Fruit fly (Drosophila melanogaster) whole organism, wandering third instar larva: Measurements from ENCODE around the gene CG43658.

ENCODE experiments used
- Abd-B ChIP-seq: fragments of >200 bp; optimal IDR thresholded peaks from 2 replicates; lab custom pipeline; 2017; ENCODE audit warnings: missing biosample characterization, missing genetic modification characterization
- CG32264 ChIP-seq: fragments of 200-800 bp; sonication (Bioruptor generic); optimal IDR thresholded peaks from 2 replicates; lab custom pipeline; 2016; ENCODE audit warnings: missing biosample characterization, missing genetic modification characterization
- CG9705 ChIP-seq: fragments of 200-800 bp; sonication (Bioruptor generic); optimal IDR thresholded peaks from 2 replicates; lab custom pipeline; 2018; ENCODE audit warnings: missing biosample characterization, mild to moderate bottlenecking, missing genetic modification characterization
- CrebA ChIP-seq: fragments of 200-800 bp; sonication (Bioruptor generic); optimal IDR thresholded peaks from 2 replicates; lab custom pipeline; 2016; ENCODE audit warnings: missing biosample characterization, mild to moderate bottlenecking, missing genetic modification characterization, borderline replicate concordance
- Dfd ChIP-seq: fragments of >200 bp; optimal IDR thresholded peaks from 2 replicates; lab custom pipeline; 2017; ENCODE audit warnings: missing biosample characterization, missing genetic modification characterization
- Dif ChIP-seq: fragments of 200-275, 200-300 bp; sonication (Bioruptor generic); optimal IDR thresholded peaks from 2 replicates; lab custom pipeline; 2018; ENCODE audit warnings: missing biosample characterization, missing genetic modification characterization; ENCODE audit not compliant: partially characterized antibody
- GATAd ChIP-seq: sonication (Bioruptor generic); optimal IDR thresholded peaks from 2 replicates; lab custom pipeline; 2016; ENCODE audit warnings: missing biosample characterization, missing genetic modification characterization
- HLH106 ChIP-seq: fragments of 200-800 bp; optimal IDR thresholded peaks from 3 replicates; lab custom pipeline; 2019; ENCODE audit warnings: missing biosample characterization, mild to moderate bottlenecking, missing genetic modification characterization, moderate library complexity
- Hnf4 ChIP-seq: fragments of 200-800 bp; sonication (Bioruptor generic); optimal IDR thresholded peaks from 2 replicates; lab custom pipeline; 2016; ENCODE audit warnings: missing biosample characterization, mild to moderate bottlenecking, missing genetic modification characterization
- Hr78 ChIP-seq: fragments of >200 bp; optimal IDR thresholded peaks from 2 replicates; lab custom pipeline; 2017; ENCODE audit warnings: missing biosample characterization, missing genetic modification characterization
- Hr83 ChIP-seq: fragments of 200-300 bp; sonication (Bioruptor generic); optimal IDR thresholded peaks from 2 replicates; lab custom pipeline; 2016; ENCODE audit warnings: missing biosample characterization, mild to moderate bottlenecking, missing genetic modification characterization, moderate library complexity; ENCODE audit not compliant: poor library complexity, severe bottlenecking
- Jra ChIP-seq: sonication (Bioruptor generic); optimal IDR thresholded peaks from 2 replicates; lab custom pipeline; 2016; ENCODE audit warnings: missing biosample characterization, missing genetic modification characterization
- Mio ChIP-seq: sonication (Bioruptor generic); optimal IDR thresholded peaks from 2 replicates; lab custom pipeline; 2016; ENCODE audit warnings: missing biosample characterization, missing genetic modification characterization
- Myc ChIP-seq: fragments of >200 bp; optimal IDR thresholded peaks from 2 replicates; lab custom pipeline; 2017
- N ChIP-seq: fragments of >200 bp; optimal IDR thresholded peaks from 2 replicates; lab custom pipeline; 2018; ENCODE audit warnings: missing biosample characterization, missing external identifiers, missing genetic modification characterization
- OdsH ChIP-seq: fragments of 200-800 bp; sonication (Bioruptor generic); optimal IDR thresholded peaks from 2 replicates; lab custom pipeline; 2016; ENCODE audit warnings: missing biosample characterization, mild to moderate bottlenecking, missing genetic modification characterization
- Rel ChIP-seq, 2 experiments: fragments of 200-800 bp; sonication (Bioruptor generic) in 1 of 2; optimal IDR thresholded peaks; 2 replicates in 1 of 2; 3 replicates in 1 of 2; lab custom pipeline; 2016 to 2019; ENCODE audit warnings: mild to moderate bottlenecking in 2 of 2, missing biosample characterization in 2 of 2, missing genetic modification characterization in 2 of 2, moderate library complexity in 1 of 2
- Sp1 ChIP-seq: fragments of 200-800 bp; sonication (Bioruptor generic); optimal IDR thresholded peaks from 3 replicates; lab custom pipeline; 2019; ENCODE audit warnings: missing biosample characterization, mild to moderate bottlenecking, missing genetic modification characterization, moderate library complexity
- Vsx2 ChIP-seq: fragments of 200-300, 225-300 bp; sonication (Bioruptor generic); optimal IDR thresholded peaks from 2 replicates; lab custom pipeline; 2018; ENCODE audit warnings: missing biosample characterization, missing genetic modification characterization; ENCODE audit not compliant: partially characterized antibody
- br ChIP-seq: fragments of 200-800 bp; sonication (Bioruptor generic); optimal IDR thresholded peaks from 2 replicates; lab custom pipeline; 2016; ENCODE audit warnings: missing biosample characterization, missing genetic modification characterization
- brk ChIP-seq: fragments of 200-800 bp; sonication (Bioruptor generic); optimal IDR thresholded peaks from 2 replicates; lab custom pipeline; 2016; ENCODE audit warnings: missing biosample characterization, mild to moderate bottlenecking, missing genetic modification characterization
- dl ChIP-seq, 2 experiments: fragments of 175-275, 200-275 bp in 1 of 2; fragments of 200-275 bp in 1 of 2; sonication (Bioruptor generic); optimal IDR thresholded peaks; lab custom pipeline; 2018; ENCODE audit warnings: mild to moderate bottlenecking in 2 of 2, missing biosample characterization in 2 of 2, missing genetic modification characterization in 2 of 2, moderate library complexity in 2 of 2; ENCODE audit not compliant: partially characterized antibody in 2 of 2, insufficient read depth in 1 of 2
- dmrt93B ChIP-seq: fragments of 200-800 bp; sonication (Bioruptor generic); optimal IDR thresholded peaks from 2 replicates; lab custom pipeline; 2018; ENCODE audit warnings: missing biosample characterization, mild to moderate bottlenecking, missing genetic modification characterization
- dsf ChIP-seq: sonication (Bioruptor generic); optimal IDR thresholded peaks from 2 replicates; lab custom pipeline; 2016; ENCODE audit warnings: missing biosample characterization, missing genetic modification characterization, borderline replicate concordance
- ey ChIP-seq: fragments of 200-800 bp; sonication (Bioruptor generic); optimal IDR thresholded peaks from 2 replicates; lab custom pipeline; 2016; ENCODE audit warnings: missing biosample characterization, missing genetic modification characterization
- foxo ChIP-seq, 2 experiments: fragments of 200-800 bp; sonication (Bioruptor generic); optimal IDR thresholded peaks; 2 replicates in 1 of 2; 3 replicates in 1 of 2; lab custom pipeline; 2016 to 2017; ENCODE audit warnings: missing biosample characterization in 2 of 2, missing genetic modification characterization in 2 of 2
- fru ChIP-seq: fragments of 200-800 bp; sonication (Bioruptor generic); optimal IDR thresholded peaks from 3 replicates; lab custom pipeline; 2016; ENCODE audit warnings: missing biosample characterization, mild to moderate bottlenecking, missing genetic modification characterization
- h ChIP-seq: fragments of 200-800 bp; sonication (Bioruptor generic); optimal IDR thresholded peaks from 3 replicates; lab custom pipeline; 2016; ENCODE audit warnings: missing biosample characterization, mild to moderate bottlenecking, missing genetic modification characterization
- jim ChIP-seq: fragments of 175-275, 200-325 bp; sonication (Bioruptor generic); optimal IDR thresholded peaks from 2 replicates; lab custom pipeline; 2016; ENCODE audit warnings: missing biosample characterization, mild to moderate bottlenecking, missing genetic modification characterization
- lola ChIP-seq: fragments of >200 bp; optimal IDR thresholded peaks from 2 replicates; lab custom pipeline; 2017; ENCODE audit warnings: missing biosample characterization, missing genetic modification characterization
- pan ChIP-seq: fragments of >200 bp; optimal IDR thresholded peaks from 2 replicates; lab custom pipeline; 2017
- psq ChIP-seq: fragments of 200-800 bp; sonication (Bioruptor generic); optimal IDR thresholded peaks from 3 replicates; lab custom pipeline; 2017; ENCODE audit warnings: missing biosample characterization, mild to moderate bottlenecking, missing genetic modification characterization, moderate library complexity
- rgr ChIP-seq: fragments of 200-800 bp; sonication (Bioruptor generic); optimal IDR thresholded peaks from 3 replicates; lab custom pipeline; 2016; ENCODE audit warnings: missing biosample characterization, mild to moderate bottlenecking, missing genetic modification characterization
- sage ChIP-seq: fragments of 200-800 bp; sonication (Bioruptor generic); optimal IDR thresholded peaks from 2 replicates; lab custom pipeline; 2016; ENCODE audit warnings: missing biosample characterization, mild to moderate bottlenecking, missing genetic modification characterization
- sv ChIP-seq: fragments of 200-800 bp; sonication (Bioruptor generic); optimal IDR thresholded peaks from 3 replicates; lab custom pipeline; 2016; ENCODE audit warnings: missing biosample characterization, missing genetic modification characterization
- tai ChIP-seq: sonication (Bioruptor generic); optimal IDR thresholded peaks from 2 replicates; lab custom pipeline; 2016; ENCODE audit warnings: missing biosample characterization, missing genetic modification characterization
- usp ChIP-seq: fragments of >200 bp; optimal IDR thresholded peaks from 2 replicates; lab custom pipeline; 2017; ENCODE audit warnings: missing biosample characterization, missing genetic modification characterization
- woc ChIP-seq: sonication (Bioruptor generic); optimal IDR thresholded peaks from 2 replicates; lab custom pipeline; 2016; ENCODE audit warnings: missing biosample characterization, mild to moderate bottlenecking, missing genetic modification characterization

Gene CG43658

dm6 chrX:17508906-17509305, 52.1 kb downstream of the CG43658 start (continued):
- TF ChIP-seq brk (peak; percentile 40), GATAd (GFP tag; lab: Kevin White, UChicago) (no peak), HLH106 (tag; lab: Kevin White, UChicago) (peak; percentile 81), dmrt93B (peak; percentile 55), sage (peak; percentile 58), dsf (GFP tag; lab: Kevin White, UChicago) (no peak), OdsH (GFP tag; lab: Kevin White, UChicago) (peak; percentile 67), sv (GFP tag; lab: Kevin White, UChicago) (peak; percentile 21), rgr (GFP tag; lab: Kevin White, UChicago) (peak; percentile 80)
- TF ChIP-seq, all 38 proteins: peak for 21

- TF ChIP-seq Myc (no peak), fru (GFP tag; lab: Kevin White, UChicago) (no peak), woc (GFP tag; lab: Kevin White, UChicago) (no peak), foxo (GFP tag; optimal IDR thresholded peaks at IDR 0.05; lab: Kevin White, UChicago) (no peak), Hnf4 (GFP tag; lab: Kevin White, UChicago) (no peak), Dfd (GFP tag; lab: Kevin White, UChicago) (no peak), sage (no peak), Sp1 (GFP tag; lab: Kevin White, UChicago) (no peak), Vsx2 (GFP tag; lab: Kevin White, UChicago) (no peak), CG9705 (GFP tag; lab: Kevin White, UChicago) (no peak), usp (no peak)
These were observed 52.6 kb downstream of the CG43658 start for dm6 chrX:17508364-17508763.

- TF ChIP-seq usp, result no peak
- no peak for TF ChIP-seq lola (GFP tag; lab: Kevin White, UChicago)
- no peak for TF ChIP-seq Mio
- TF ChIP-seq br, result peak; percentile 73
- TF ChIP-seq sage, result no peak
- TF ChIP-seq rgr (GFP tag; lab: Kevin White, UChicago), result peak; percentile 81
- TF ChIP-seq CrebA (GFP tag; lab: Kevin White, UChicago), result no peak
- TF ChIP-seq pan (lab: Kevin White, UChicago), result no peak
- peak; percentile 43 for TF ChIP-seq tai (GFP tag; lab: Kevin White, UChicago)
- TF ChIP-seq woc (GFP tag; lab: Kevin White, UChicago), result peak; percentile 89
- TF ChIP-seq fru (GFP tag; lab: Kevin White, UChicago), result peak; percentile 75
- peak; percentile 23 for TF ChIP-seq Dif
- peak; percentile 59 for TF ChIP-seq CG32264 (GFP tag; lab: Kevin White, UChicago)
- no peak for TF ChIP-seq Hr78 (GFP tag; lab: Kevin White, UChicago)
- peak in 1 of 2 experiments; percentile 35 for TF ChIP-seq dl (GFP tag; optimal IDR thresholded peaks at IDR 0.05; lab: Kevin White, UChicago; ENCODE audit: insufficient read depth in 1 of 2, partially characterized antibody in 2 of 2)
- peak; percentile 63 for TF ChIP-seq HLH106 (tag; lab: Kevin White, UChicago)
- TF ChIP-seq psq (GFP tag; lab: Kevin White, UChicago), result peak; percentile 37
- TF ChIP-seq ey, result peak; percentile 79
- TF ChIP-seq dsf (GFP tag; lab: Kevin White, UChicago), result no peak
- TF ChIP-seq Hr83 (GFP tag; lab: Kevin White, UChicago), result no peak
- TF ChIP-seq Sp1 (GFP tag; lab: Kevin White, UChicago), result no peak
- peak; percentile 71 for TF ChIP-seq h (GFP tag; lab: Kevin White, UChicago)
- TF ChIP-seq GATAd (GFP tag; lab: Kevin White, UChicago), result no peak
- TF ChIP-seq dmrt93B, result peak; percentile 37
- TF ChIP-seq Myc, result peak; percentile 99
- TF ChIP-seq Hnf4 (GFP tag; lab: Kevin White, UChicago), result peak; percentile 69
- no peak for TF ChIP-seq Dfd (GFP tag; lab: Kevin White, UChicago)
- TF ChIP-seq Jra, result peak; percentile 11
- no peak for TF ChIP-seq Abd-B (GFP tag; lab: Kevin White, UChicago)
- TF ChIP-seq Vsx2 (GFP tag; lab: Kevin White, UChicago), result no peak
- peak in 1 of 2 experiments; percentile 77 for TF ChIP-seq foxo (GFP tag; optimal IDR thresholded peaks at IDR 0.05; lab: Kevin White, UChicago)
- no peak for TF ChIP-seq jim (GFP tag; lab: Kevin White, UChicago)
- peak; percentile 7 for TF ChIP-seq CG9705 (GFP tag; lab: Kevin White, UChicago)
- peak; percentile 10 for TF ChIP-seq brk
- no peak for TF ChIP-seq N (GFP tag; lab: Kevin White, UChicago)
- peak; percentile 25 for TF ChIP-seq Rel (GFP tag; optimal IDR thresholded peaks at IDR 0.05; lab: Kevin White, UChicago)
- TF ChIP-seq Rel (tag; optimal IDR thresholded peaks at IDR 0.05; lab: Kevin White, UChicago), result no peak
- peak; percentile 64 for TF ChIP-seq sv (GFP tag; lab: Kevin White, UChicago)
- TF ChIP-seq OdsH (GFP tag; lab: Kevin White, UChicago), result peak; percentile 69
These were observed 53.8 kb downstream of the CG43658 start for dm6 chrX:17506965-17507878.
